Worm (Caenorhabditis elegans): ENCODE measurements around the gene dod-3.

DNA sequence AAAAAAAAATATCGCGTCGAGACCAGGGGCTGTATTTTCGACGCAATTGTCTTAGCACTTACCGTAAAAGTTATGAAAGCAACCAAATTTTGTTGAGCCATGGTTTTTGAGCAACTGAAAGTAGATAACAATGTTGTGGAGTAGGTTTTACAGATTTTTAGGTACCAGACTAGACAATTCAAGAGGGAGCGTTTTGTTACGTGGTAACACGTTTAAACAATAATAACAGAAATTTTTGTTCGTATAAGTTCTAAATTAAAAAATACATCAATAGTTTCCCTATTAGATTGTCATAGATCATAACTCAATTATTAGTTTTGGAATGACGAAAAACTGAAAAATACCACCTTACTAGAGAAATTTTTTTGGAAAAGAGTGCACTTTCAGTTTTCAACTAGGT, 19.1 kb upstream of the dod-3 start, which contains the start of gene srx-24:
- TF ChIP-seq ztf-16 (tag; optimal IDR thresholded peaks at IDR 0.05), result no peak
- TF ChIP-seq unc-55 (GFP tag; optimal IDR thresholded peaks at IDR 0.05), result no peak
- no peak for TF ChIP-seq pha-4 (tag; optimal IDR thresholded peaks at IDR 0.05)
- no peak for TF ChIP-seq elt-2 (tag; optimal IDR thresholded peaks at IDR 0.05)
